Fruit fly (Drosophila melanogaster): ENCODE measurements around the gene CG10486.

dm6 chr3L:5893063-5893462 lies 13.4 kb downstream of the CG10486 start:
- TF ChIP-seq Myc (optimal IDR thresholded peaks at IDR 0.05) (no peak), Hnf4 (GFP tag; optimal IDR thresholded peaks at IDR 0.05) (no peak), sv (GFP tag; optimal IDR thresholded peaks at IDR 0.05) (no peak), OdsH (GFP tag; optimal IDR thresholded peaks at IDR 0.05) (no peak), Abd-B (GFP tag; optimal IDR thresholded peaks at IDR 0.05) (no peak), tai (GFP tag; optimal IDR thresholded peaks at IDR 0.05) (no peak), h (GFP tag; optimal IDR thresholded peaks at IDR 0.05) (no peak)
